Worm (Caenorhabditis elegans) whole organism, L4 larva: ENCODE results near the gene snb-6.

ENCODE experiments used
- nhr-237 ChIP-seq: sonication (generic microtip); optimal IDR thresholded peaks from 2 replicates; lab custom pipeline; 2017; ENCODE audit warnings: missing biosample characterization, missing genetic modification characterization
- nhr-25 ChIP-seq: sonication (generic microtip); optimal IDR thresholded peaks from 2 replicates; lab custom pipeline; 2017; ENCODE audit warnings: missing genetic modification characterization, mild to moderate bottlenecking, missing compliant biosample characterization, antibody characterized with exemption, moderate library complexity, borderline replicate concordance; ENCODE audit not compliant: insufficient read depth
- unc-62 ChIP-seq, 3 experiments: fragments of 150-350 bp in 1 of 3; sonication (generic microtip); optimal IDR thresholded peaks in 2 of 3; peaks in 1 of 3; 1 replicate in 1 of 3; 2 replicates in 2 of 3; lab custom pipeline; 2014 to 2017; ENCODE audit warnings: missing biosample characterization in 3 of 3, missing genetic modification characterization in 3 of 3, missing genetic modification reagents in 3 of 3, missing genotype in 1 of 3

DNA sequence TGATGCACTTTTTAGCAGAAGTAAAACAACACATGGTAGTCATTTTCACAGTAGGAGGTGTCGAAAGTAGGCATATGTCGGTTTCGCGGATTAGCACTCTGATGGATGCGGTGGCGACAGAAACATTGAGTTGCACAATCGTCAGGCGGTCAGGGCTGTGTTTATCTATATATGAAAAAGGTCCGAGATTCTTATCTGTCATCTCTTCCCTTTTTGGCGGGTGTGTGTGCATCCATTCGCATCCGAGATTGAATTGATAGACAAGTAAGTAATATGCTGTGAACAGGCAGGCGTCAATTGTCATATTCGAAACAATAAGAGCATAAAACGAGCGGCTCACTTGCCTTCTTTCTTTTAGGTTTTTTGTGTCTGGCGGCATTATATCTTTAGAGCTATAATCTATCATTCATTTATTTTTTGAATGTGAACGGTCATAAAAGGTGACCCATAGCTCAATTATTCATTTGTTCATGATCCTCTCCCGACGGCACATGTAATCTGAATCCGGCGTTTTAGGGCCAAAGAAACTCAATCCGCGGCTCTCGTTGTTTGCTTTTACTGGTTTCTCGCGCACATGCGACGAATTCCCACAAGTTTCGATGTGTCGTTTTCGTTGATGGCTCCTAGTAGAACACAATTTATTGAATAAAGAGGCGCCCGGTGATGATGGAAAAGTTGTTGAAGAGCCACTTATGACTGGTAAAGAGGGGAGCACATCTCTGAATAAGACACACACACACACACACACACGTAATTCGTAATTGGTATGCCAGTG is 39.3 kb upstream of the snb-6 start:
- no peak for TF ChIP-seq unc-62 (GFP tag; optimal IDR thresholded peaks at IDR 0.05 in 1 of 2; lab: Kevin White, UChicago)
- no peak for TF ChIP-seq unc-62 (tag; optimal IDR thresholded peaks at IDR 0.05; lab: Kevin White, UChicago)
- no peak for TF ChIP-seq nhr-237 (tag; lab: Kevin White, UChicago)
- no peak for TF ChIP-seq nhr-25
